Worm (Caenorhabditis elegans) whole organism, midembryonic: ENCODE results near the gene zig-13.

ENCODE experiments used
- T22C8.4 ChIP-seq: fragments of 200-800 bp; sonication (Bioruptor generic); IDR thresholded peaks from 2 replicates; pipeline ENCODE4 v1.3.6; 2022; ENCODE audit warnings: missing genetic modification characterization, missing compliant biosample characterization
- cog-1 ChIP-seq: sonication (generic microtip); optimal IDR thresholded peaks from 2 replicates; lab custom pipeline; 2016; ENCODE audit warnings: missing genetic modification characterization, missing compliant biosample characterization
- flt-1 ChIP-seq: fragments of 200-800 bp; sonication (Bioruptor generic); IDR thresholded peaks from 2 replicates; pipeline ENCODE4 v1.3.6; 2022; ENCODE audit warnings: missing genetic modification characterization, missing compliant biosample characterization
- klf-2 ChIP-seq: fragments of 200-800 bp; sonication (Bioruptor generic); conservative IDR thresholded peaks from 2 replicates; pipeline ENCODE4 v1.3.6; 2022; ENCODE audit warnings: missing genetic modification reagents, missing genetic modification characterization, missing compliant biosample characterization
- med-1 ChIP-seq: sonication (generic microtip); optimal IDR thresholded peaks from 2 replicates; lab custom pipeline; 2017; ENCODE audit warnings: missing genetic modification characterization, mild to moderate bottlenecking, missing compliant biosample characterization, antibody characterized with exemption, missing genetic modification reagents; ENCODE audit not compliant: insufficient read depth
- ref-1 ChIP-seq: fragments of 200-800 bp; sonication (Bioruptor generic); conservative IDR thresholded peaks from 2 replicates; pipeline ENCODE4 v1.3.6; 2022; ENCODE audit warnings: missing genetic modification reagents, missing genetic modification characterization, missing compliant biosample characterization
- tab-1 ChIP-seq: fragments of 200-800 bp; sonication (Bioruptor generic); IDR thresholded peaks from 2 replicates; pipeline ENCODE4 v1.3.6; 2022; ENCODE audit warnings: missing genetic modification characterization, missing compliant biosample characterization
- ztf-23 ChIP-seq: fragments of 200-800 bp; sonication (Bioruptor generic); IDR thresholded peaks from 2 replicates; pipeline ENCODE4 v1.3.6; 2022; ENCODE audit warnings: missing genetic modification reagents, missing genetic modification characterization, missing compliant biosample characterization
- ztf-29 ChIP-seq: fragments of 200-800 bp; sonication (Bioruptor generic); IDR thresholded peaks from 2 replicates; pipeline ENCODE4 v1.3.6; 2022; ENCODE audit warnings: missing genetic modification reagents, missing genetic modification characterization, missing compliant biosample characterization

Gene zig-13

ce11 chrIII:182080-182479 lies 25.5 kb upstream of the zig-13 start, which contains the start of gene F40G9.15:
TSS of gene F40G9.15 (plus strand) at chrIII:182380.
- TF ChIP-seq med-1 (no peak), ref-1 (GFP tag; lab: Robert Waterston, UW) (no peak), ztf-23 (GFP tag; lab: Robert Waterston, UW) (no peak), cog-1 (no peak), T22C8.4 (GFP tag; lab: Robert Waterston, UW) (no peak), flt-1 (no peak), ztf-29 (GFP tag; lab: Robert Waterston, UW) (no peak), klf-2 (GFP tag; lab: Robert Waterston, UW) (no peak), tab-1 (GFP tag; lab: Robert Waterston, UW) (no peak)

- no peak for TF ChIP-seq ztf-29 (GFP tag; lab: Robert Waterston, UW)
- TF ChIP-seq ref-1 (GFP tag; lab: Robert Waterston, UW), result no peak
These were observed 24.4 kb upstream of the zig-13 start, which contains the start of gene F40G9.5 for ce11 chrIII:180963-181362. TSS of gene F40G9.5 (plus strand) at chrIII:181263.

- TF ChIP-seq klf-2 (GFP tag; lab: Robert Waterston, UW), result no peak
- no peak for TF ChIP-seq med-1
These were observed 22.6 kb upstream of the zig-13 start, which contains the start of gene F40G9.6 for ce11 chrIII:179123-179592. TSS of gene F40G9.6 (plus strand) at chrIII:179542.

- no peak for TF ChIP-seq cog-1
- TF ChIP-seq ztf-23 (GFP tag; lab: Robert Waterston, UW), result no peak
- TF ChIP-seq klf-2 (GFP tag; lab: Robert Waterston, UW), result no peak
- TF ChIP-seq ztf-29 (GFP tag; lab: Robert Waterston, UW), result no peak
- TF ChIP-seq flt-1, result no peak
- TF ChIP-seq T22C8.4 (GFP tag; lab: Robert Waterston, UW), result no peak
These were observed 21.6 kb upstream of the zig-13 start for ce11 chrIII:178126-178525.

- TF ChIP-seq klf-2 (GFP tag; lab: Robert Waterston, UW) (no peak), T22C8.4 (GFP tag; lab: Robert Waterston, UW) (no peak), ref-1 (GFP tag; lab: Robert Waterston, UW) (no peak), med-1 (no peak), tab-1 (GFP tag; lab: Robert Waterston, UW) (no peak), ztf-29 (GFP tag; lab: Robert Waterston, UW) (no peak), ztf-23 (GFP tag; lab: Robert Waterston, UW) (no peak), cog-1 (no peak), flt-1 (no peak)
These were observed 21.2 kb upstream of the zig-13 start, which contains the start of gene F40G9.14 for ce11 chrIII:177715-178114. TSS of gene F40G9.14 (minus strand) at chrIII:177815.

- TF ChIP-seq ztf-29 (GFP tag; lab: Robert Waterston, UW) (no peak), ref-1 (GFP tag; lab: Robert Waterston, UW) (no peak), tab-1 (GFP tag; lab: Robert Waterston, UW) (no peak), klf-2 (GFP tag; lab: Robert Waterston, UW) (no peak), ztf-23 (GFP tag; lab: Robert Waterston, UW) (no peak), T22C8.4 (GFP tag; lab: Robert Waterston, UW) (no peak), cog-1 (no peak), med-1 (no peak), flt-1 (no peak)
These were observed 19.2 kb upstream of the zig-13 start, which contains the start of gene clec-148 for ce11 chrIII:175733-176132. TSS of gene clec-148 (minus strand) at chrIII:175833.

- TF ChIP-seq ref-1 (GFP tag; lab: Robert Waterston, UW) (no peak), T22C8.4 (GFP tag; lab: Robert Waterston, UW) (no peak), flt-1 (no peak), ztf-29 (GFP tag; lab: Robert Waterston, UW) (no peak), klf-2 (GFP tag; lab: Robert Waterston, UW) (no peak), med-1 (no peak), cog-1 (no peak), tab-1 (GFP tag; lab: Robert Waterston, UW) (no peak), ztf-23 (GFP tag; lab: Robert Waterston, UW) (no peak)
These were observed 17.0 kb upstream of the zig-13 start, which contains the start of gene F40G9.19 for ce11 chrIII:173501-173900. TSS of gene F40G9.19 (plus strand) at chrIII:173801.

- TF ChIP-seq flt-1 (no peak), ztf-23 (GFP tag; lab: Robert Waterston, UW) (no peak), tab-1 (GFP tag; lab: Robert Waterston, UW) (no peak), klf-2 (GFP tag; lab: Robert Waterston, UW) (no peak), ref-1 (GFP tag; lab: Robert Waterston, UW) (no peak), T22C8.4 (GFP tag; lab: Robert Waterston, UW) (no peak), cog-1 (no peak), med-1 (no peak), ztf-29 (GFP tag; lab: Robert Waterston, UW) (no peak)
These were observed 15.1 kb upstream of the zig-13 start, which contains the start of the genes F40G9.9 and F40G9.12 for ce11 chrIII:171617-172016. TSS of gene F40G9.9 (minus strand) at chrIII:171717. TSS of gene F40G9.12 (plus strand) at chrIII:171847.

- no peak for TF ChIP-seq cog-1
- no peak for TF ChIP-seq med-1
- no peak for TF ChIP-seq klf-2 (GFP tag; lab: Robert Waterston, UW)
- no peak for TF ChIP-seq ztf-29 (GFP tag; lab: Robert Waterston, UW)
- no peak for TF ChIP-seq ztf-23 (GFP tag; lab: Robert Waterston, UW)
- no peak for TF ChIP-seq flt-1
- TF ChIP-seq ref-1 (GFP tag; lab: Robert Waterston, UW), result no peak
- TF ChIP-seq T22C8.4 (GFP tag; lab: Robert Waterston, UW), result no peak
- no peak for TF ChIP-seq tab-1 (GFP tag; lab: Robert Waterston, UW)
These were observed 12.9 kb upstream of the zig-13 start, which contains the start of gene F40G9.18 for ce11 chrIII:169478-169877. TSS of gene F40G9.18 (minus strand) at chrIII:169578.

ce11 chrIII:165390-165789 lies 8.8 kb upstream of the zig-13 start, which contains the start of gene F40G9.7:
TSS of gene F40G9.7 (plus strand) at chrIII:165690.
- no peak for TF ChIP-seq ref-1 (GFP tag; lab: Robert Waterston, UW)
- TF ChIP-seq ztf-23 (GFP tag; lab: Robert Waterston, UW), result no peak
- no peak for TF ChIP-seq klf-2 (GFP tag; lab: Robert Waterston, UW)
- TF ChIP-seq ztf-29 (GFP tag; lab: Robert Waterston, UW), result no peak
- TF ChIP-seq tab-1 (GFP tag; lab: Robert Waterston, UW), result no peak
- TF ChIP-seq med-1, result no peak
- TF ChIP-seq cog-1, result no peak
- no peak for TF ChIP-seq flt-1
- no peak for TF ChIP-seq T22C8.4 (GFP tag; lab: Robert Waterston, UW)
